Fruit fly (Drosophila melanogaster): ENCODE measurements around the gene ppk10.

The ppk10 gene

dm6 chr2L:10474268-10474678 lies 22.1 kb upstream of the ppk10 start, which contains the start of gene RluA-1 (continued):
- TF ChIP-seq pum (GFP tag; optimal IDR thresholded peaks at IDR 0.05) (peak; percentile 89), row (GFP tag; IDR thresholded peaks at IDR 0.05) (peak; percentile 99), chm (GFP tag; IDR thresholded peaks at IDR 0.05) (peak; percentile 100), CG18619 (GFP tag; optimal IDR thresholded peaks at IDR 0.05) (peak; percentile 99), sens (GFP tag) (peak; percentile 99), CG14441 (GFP tag; IDR thresholded peaks at IDR 0.05) (peak; percentile 99), sd (tag; optimal IDR thresholded peaks at IDR 0.05) (peak; percentile 97), CG4282 (GFP tag; optimal IDR thresholded peaks at IDR 0.05) (peak; percentile 93), CG6175 (GFP tag; IDR thresholded peaks at IDR 0.05) (peak; percentile 98), seq (GFP tag; IDR thresholded peaks at IDR 0.05) (peak; percentile 100), Med (GFP tag) (peak; percentile 99), CG6683 (GFP tag; optimal IDR thresholded peaks at IDR 0.05) (peak; percentile 98), CG1529 (GFP tag; optimal IDR thresholded peaks at IDR 0.05) (peak; percentile 99), gro (GFP tag; optimal IDR thresholded peaks at IDR 0.05) (peak; percentile 94), Dip2 (GFP tag; IDR thresholded peaks at IDR 0.05) (peak; percentile 77; the same call in 1 of the 2 replicates), ham (GFP tag; IDR thresholded peaks at IDR 0.05) (peak; percentile 96), eve (GFP tag; optimal IDR thresholded peaks at IDR 0.05) (peak in 1 of 2 experiments; percentile 96), CG4707 (GFP tag; optimal IDR thresholded peaks at IDR 0.05) (peak; percentile 99), CG9932 (GFP tag; IDR thresholded peaks at IDR 0.05) (peak; percentile 90), CG12236 (GFP tag; optimal IDR thresholded peaks at IDR 0.05) (peak; percentile 86), psq (GFP tag; optimal IDR thresholded peaks at IDR 0.05) (peak; percentile 96), CG2712 (tag; optimal IDR thresholded peaks at IDR 0.05) (peak; percentile 100), vfl (GFP tag; optimal IDR thresholded peaks at IDR 0.05) (peak; percentile 96), ind (GFP tag; optimal IDR thresholded peaks at IDR 0.05) (peak; percentile 99), Blimp-1 (GFP tag; optimal IDR thresholded peaks at IDR 0.05) (peak; percentile 99), ato (GFP tag; IDR thresholded peaks at IDR 0.05; ENCODE audit: partially characterized antibody) (peak; percentile 65), sna (GFP tag; IDR thresholded peaks at IDR 0.05; ENCODE audit: partially characterized antibody) (0 out of 2 replicates have a peak, but pooled peaks have one; percentile 32), Ada2b (GFP tag; IDR thresholded peaks at IDR 0.05) (peak; percentile 96), B-H1 (GFP tag; IDR thresholded peaks at IDR 0.05) (peak; percentile 99), CG6254 (GFP tag; optimal IDR thresholded peaks at IDR 0.05) (peak; percentile 98), onecut (GFP tag; IDR thresholded peaks at IDR 0.05) (peak; percentile 94), CG14965 (GFP tag; optimal IDR thresholded peaks at IDR 0.05; ENCODE audit: borderline replicate concordance) (peak; percentile 69), CG3838 (GFP tag; optimal IDR thresholded peaks at IDR 0.05) (peak; percentile 96), D19A (tag; optimal IDR thresholded peaks at IDR 0.05) (peak; percentile 95), Scr (GFP tag; IDR thresholded peaks at IDR 0.05; ENCODE audit: partially characterized antibody) (peak; percentile 53), insv (GFP tag; optimal IDR thresholded peaks at IDR 0.05) (peak; percentile 41 to 82), bab2 (GFP tag; optimal IDR thresholded peaks at IDR 0.05) (peak; percentile 96), CG8089 (GFP tag; optimal IDR thresholded peaks at IDR 0.05) (peak; percentile 92), CG17385 (GFP tag; optimal IDR thresholded peaks at IDR 0.05) (peak; percentile 99), CG6765 (GFP tag; optimal IDR thresholded peaks at IDR 0.05) (peak; percentile 98), CG6813 (GFP tag; optimal IDR thresholded peaks at IDR 0.05) (peak; percentile 99), Hr39 (optimal IDR thresholded peaks at IDR 0.05) (no peak), Elba2 (GFP tag; optimal IDR thresholded peaks at IDR 0.05) (peak; percentile 94), mam (GFP tag; optimal IDR thresholded peaks at IDR 0.05) (peak; percentile 61), nmo (GFP tag; optimal IDR thresholded peaks at IDR 0.05) (peak; percentile 100), CG11696 (GFP tag; IDR thresholded peaks at IDR 0.05) (peak; percentile 98), CG17802 (tag; optimal IDR thresholded peaks at IDR 0.05) (peak; percentile 94), tna (GFP tag; IDR thresholded peaks at IDR 0.05; ENCODE audit: partially characterized antibody) (peak; percentile 76), CG18599 (GFP tag; optimal IDR thresholded peaks at IDR 0.05) (peak; percentile 99), CG11560 (tag; IDR thresholded peaks at IDR 0.05) (peak; percentile 92), Aef1 (GFP tag; IDR thresholded peaks at IDR 0.05) (peak; percentile 87)

Data from whole organism, embryonic.